Worm (Caenorhabditis elegans) whole organism, L1 larva: ENCODE measurements around the gene Y42A5A.3.
A peak's percentile ranks its signal among the peaks of the same experiment; 100 is the strongest.

Source experiments
- alr-1 ChIP-seq: fragments of 200-800 bp; sonication (Bioruptor generic); optimal IDR thresholded peaks from 2 replicates; lab custom pipeline; 2018; ENCODE audit warnings: borderline replicate concordance, mild to moderate bottlenecking, missing genetic modification characterization, missing compliant biosample characterization
- aly-2 ChIP-seq: fragments of 150-350 bp; optimal IDR thresholded peaks from 2 replicates; lab custom pipeline; 2014; ENCODE audit warnings: missing biosample characterization, missing genetic modification characterization
- ama-1 ChIP-seq: fragments of 150-350 bp; optimal IDR thresholded peaks from 2 replicates; lab custom pipeline; 2014
- blmp-1 ChIP-seq: fragments of 150-350 bp; optimal IDR thresholded peaks from 2 replicates; lab custom pipeline; 2014; ENCODE audit warnings: missing biosample characterization, missing genetic modification characterization
- ceh-8 ChIP-seq: fragments of 200-800 bp; sonication (Bioruptor generic); optimal IDR thresholded peaks from 2 replicates; lab custom pipeline; 2018; ENCODE audit warnings: mild to moderate bottlenecking, missing genetic modification characterization, moderate library complexity, missing compliant biosample characterization
- ceh-82 ChIP-seq, 3 experiments: fragments of 150-350 bp in 1 of 3; sonication (generic microtip) in 2 of 3; optimal IDR thresholded peaks; 2 replicates each; lab custom pipeline; 2014 to 2017; ENCODE audit warnings: missing biosample characterization in 3 of 3, missing genetic modification characterization in 3 of 3
- ceh-88 ChIP-seq: fragments of 200-800 bp; sonication (Bioruptor generic); IDR thresholded peaks from 2 replicates; pipeline ENCODE4 v1.3.6; 2022; ENCODE audit warnings: missing genetic modification characterization, missing compliant biosample characterization
- ceh-90 ChIP-seq: sonication (generic microtip); optimal IDR thresholded peaks from 2 replicates; lab custom pipeline; 2016; ENCODE audit warnings: missing genetic modification characterization, missing compliant biosample characterization
- efl-1 ChIP-seq, 4 experiments: fragments of 150-350 bp; optimal IDR thresholded peaks in 3 of 4; peaks in 1 of 4; 1 replicate in 1 of 4; 2 replicates in 3 of 4; lab custom pipeline; 2014; ENCODE audit warnings: missing biosample characterization in 2 of 4, missing genetic modification characterization in 2 of 4, missing genetic modification reagents in 2 of 4
- egl-13 ChIP-seq: sonication (generic microtip); optimal IDR thresholded peaks from 2 replicates; lab custom pipeline; 2016; ENCODE audit warnings: missing genotype, missing genetic modification reagents, missing genetic modification characterization, missing compliant biosample characterization
- elt-2 ChIP-seq: sonication (generic microtip); optimal IDR thresholded peaks from 2 replicates; lab custom pipeline; 2016; ENCODE audit warnings: missing genetic modification characterization, mild to moderate bottlenecking, inconsistent platforms, missing compliant biosample characterization, missing genetic modification reagents
- elt-3 ChIP-seq, 6 experiments: fragments of 150-350 bp in 1 of 6; sonication (generic microtip); optimal IDR thresholded peaks; 2 replicates each; lab custom pipeline; 2017 to 2018; ENCODE audit warnings: missing biosample characterization in 6 of 6, missing genetic modification characterization in 6 of 6, inconsistent platforms in 1 of 6
- fos-1 ChIP-seq: fragments of 150-350 bp; optimal IDR thresholded peaks from 2 replicates; lab custom pipeline; 2014; ENCODE audit warnings: missing biosample characterization, missing genetic modification characterization
- grh-1 ChIP-seq: fragments of 200-800 bp; sonication (Bioruptor generic); IDR thresholded peaks from 2 replicates; pipeline ENCODE4 v1.3.6; 2022; ENCODE audit warnings: missing genetic modification reagents, missing genetic modification characterization, missing compliant biosample characterization
- hlh-4 ChIP-seq: sonication (generic microtip); optimal IDR thresholded peaks from 2 replicates; lab custom pipeline; 2016; ENCODE audit warnings: mild to moderate bottlenecking, missing genetic modification characterization, missing compliant biosample characterization
- hpl-2 ChIP-seq: fragments of 150-350 bp; optimal IDR thresholded peaks from 2 replicates; lab custom pipeline; 2014; ENCODE audit warnings: missing biosample characterization, missing genetic modification reagents, missing genetic modification characterization
- lin-13 ChIP-seq: fragments of 150-350 bp; optimal IDR thresholded peaks from 2 replicates; lab custom pipeline; 2014; ENCODE audit warnings: missing biosample characterization, missing genetic modification reagents, missing genetic modification characterization
- lin-14 ChIP-seq: fragments of 200-800 bp; sonication (Bioruptor generic); optimal IDR thresholded peaks from 2 replicates; lab custom pipeline; 2018; ENCODE audit warnings: mild to moderate bottlenecking, missing genetic modification characterization, moderate library complexity, missing compliant biosample characterization
- lin-15B ChIP-seq: fragments of 150-350 bp; sonication (generic microtip); optimal IDR thresholded peaks from 3 replicates; lab custom pipeline; 2014; ENCODE audit warnings: missing biosample characterization, missing genetic modification characterization
- lin-35 ChIP-seq, 2 experiments: fragments of 150-350 bp; optimal IDR thresholded peaks; 2 replicates each; lab custom pipeline; 2014; ENCODE audit warnings: missing biosample characterization in 2 of 2, missing genetic modification characterization in 2 of 2, missing genetic modification reagents in 2 of 2
- lin-39 ChIP-seq: fragments of 150-350 bp; optimal IDR thresholded peaks from 2 replicates; lab custom pipeline; 2014; ENCODE audit warnings: missing biosample characterization, missing genetic modification reagents, missing genetic modification characterization
- lir-3 ChIP-seq: sonication (generic microtip); optimal IDR thresholded peaks from 2 replicates; lab custom pipeline; 2016; ENCODE audit warnings: mild to moderate bottlenecking, missing genetic modification characterization, moderate library complexity, missing compliant biosample characterization; ENCODE audit not compliant: poor library complexity
- lsy-2 ChIP-seq, 2 experiments: fragments of 150-350 bp; optimal IDR thresholded peaks; 2 replicates each; lab custom pipeline; 2014; ENCODE audit warnings: missing biosample characterization in 2 of 2, missing genetic modification characterization in 2 of 2
- mep-1 ChIP-seq: fragments of 150-350 bp; optimal IDR thresholded peaks from 2 replicates; lab custom pipeline; 2014; ENCODE audit warnings: missing biosample characterization, missing genetic modification characterization
- nhr-11 ChIP-seq: fragments of 150-350 bp; optimal IDR thresholded peaks from 2 replicates; lab custom pipeline; 2014; ENCODE audit warnings: missing biosample characterization, missing genetic modification characterization
- nhr-19 ChIP-seq: fragments of 200-800 bp; sonication (Bioruptor generic); conservative IDR thresholded peaks from 2 replicates; pipeline ENCODE4 v1.3.6; 2022; ENCODE audit warnings: missing genetic modification characterization, missing compliant biosample characterization
- nhr-20 ChIP-seq: sonication (generic microtip); optimal IDR thresholded peaks from 2 replicates; lab custom pipeline; 2016; ENCODE audit warnings: mild to moderate bottlenecking, missing genetic modification characterization, missing compliant biosample characterization
- nhr-237 ChIP-seq: fragments of 150-350 bp; optimal IDR thresholded peaks from 2 replicates; lab custom pipeline; 2014; ENCODE audit warnings: missing biosample characterization, missing genetic modification characterization
- nhr-47 ChIP-seq: sonication (generic microtip); optimal IDR thresholded peaks from 2 replicates; lab custom pipeline; 2016; ENCODE audit warnings: mild to moderate bottlenecking, missing genetic modification characterization, moderate library complexity, missing compliant biosample characterization
- nhr-71 ChIP-seq: sonication (generic microtip); optimal IDR thresholded peaks from 2 replicates; lab custom pipeline; 2016; ENCODE audit warnings: mild to moderate bottlenecking, missing genetic modification characterization, moderate library complexity, missing compliant biosample characterization
- nhr-77 ChIP-seq: fragments of 150-350 bp; optimal IDR thresholded peaks from 2 replicates; lab custom pipeline; 2014; ENCODE audit warnings: missing biosample characterization, missing genetic modification characterization
- nhr-85 ChIP-seq: sonication (generic microtip); peaks from one replicate; lab custom pipeline; 2016; ENCODE audit warnings: missing genetic modification characterization, inconsistent platforms, missing compliant biosample characterization
- nhr-90 ChIP-seq: sonication (generic microtip); optimal IDR thresholded peaks from 2 replicates; lab custom pipeline; 2016; ENCODE audit warnings: mild to moderate bottlenecking, missing genetic modification characterization, missing compliant biosample characterization; ENCODE audit not compliant: poor library complexity
- rnt-1 ChIP-seq: sonication (generic microtip); optimal IDR thresholded peaks from 2 replicates; lab custom pipeline; 2016; ENCODE audit warnings: mild to moderate bottlenecking, missing genetic modification characterization, moderate library complexity, missing compliant biosample characterization
- snpc-4 ChIP-seq: fragments of 150-350 bp; optimal IDR thresholded peaks from 2 replicates; lab custom pipeline; 2014; ENCODE audit warnings: missing biosample characterization, missing genetic modification characterization
- snu-23 ChIP-seq: sonication (generic microtip); optimal IDR thresholded peaks from 2 replicates; lab custom pipeline; 2016; ENCODE audit warnings: missing genetic modification characterization, missing compliant biosample characterization
- sox-4 ChIP-seq: sonication (generic microtip); optimal IDR thresholded peaks from 2 replicates; lab custom pipeline; 2016; ENCODE audit warnings: missing genetic modification characterization, missing compliant biosample characterization
- sup-37 ChIP-seq: fragments of 200-800 bp; sonication (Bioruptor generic); optimal IDR thresholded peaks from 2 replicates; lab custom pipeline; 2018; ENCODE audit warnings: mild to moderate bottlenecking, missing genetic modification characterization, missing compliant biosample characterization
- swsn-7 ChIP-seq: sonication (generic microtip); optimal IDR thresholded peaks from 2 replicates; lab custom pipeline; 2016; ENCODE audit warnings: missing genetic modification characterization, missing compliant biosample characterization
- tbx-2 ChIP-seq: sonication (generic microtip); optimal IDR thresholded peaks from 2 replicates; lab custom pipeline; 2016; ENCODE audit warnings: missing genetic modification characterization, missing compliant biosample characterization
- tlp-1 ChIP-seq: fragments of 150-350 bp; optimal IDR thresholded peaks from 2 replicates; lab custom pipeline; 2014; ENCODE audit warnings: missing biosample characterization, missing genetic modification characterization
- unc-30 ChIP-seq: sonication (generic microtip); optimal IDR thresholded peaks from 2 replicates; lab custom pipeline; 2017; ENCODE audit warnings: missing biosample characterization, missing genetic modification characterization
- vab-15 ChIP-seq: sonication (generic microtip); optimal IDR thresholded peaks from 2 replicates; lab custom pipeline; 2017; ENCODE audit warnings: missing genotype, mild to moderate bottlenecking, missing genetic modification characterization, missing compliant biosample characterization
- xbp-1 ChIP-seq: sonication (generic microtip); optimal IDR thresholded peaks from 2 replicates; lab custom pipeline; 2016; ENCODE audit warnings: missing genetic modification characterization, missing compliant biosample characterization
- zag-1 ChIP-seq: fragments of 150-350 bp; optimal IDR thresholded peaks from 2 replicates; lab custom pipeline; 2014; ENCODE audit warnings: missing biosample characterization, missing genetic modification characterization
- zip-4 ChIP-seq: fragments of 200-800 bp; sonication (Bioruptor generic); optimal IDR thresholded peaks from 2 replicates; lab custom pipeline; 2018; ENCODE audit warnings: mild to moderate bottlenecking, missing genetic modification characterization, moderate library complexity, missing compliant biosample characterization
- ztf-4 ChIP-seq: fragments of 150-350 bp; optimal IDR thresholded peaks from 2 replicates; lab custom pipeline; 2014; ENCODE audit warnings: missing biosample characterization, missing genetic modification characterization

The Y42A5A.3 gene

DNA sequence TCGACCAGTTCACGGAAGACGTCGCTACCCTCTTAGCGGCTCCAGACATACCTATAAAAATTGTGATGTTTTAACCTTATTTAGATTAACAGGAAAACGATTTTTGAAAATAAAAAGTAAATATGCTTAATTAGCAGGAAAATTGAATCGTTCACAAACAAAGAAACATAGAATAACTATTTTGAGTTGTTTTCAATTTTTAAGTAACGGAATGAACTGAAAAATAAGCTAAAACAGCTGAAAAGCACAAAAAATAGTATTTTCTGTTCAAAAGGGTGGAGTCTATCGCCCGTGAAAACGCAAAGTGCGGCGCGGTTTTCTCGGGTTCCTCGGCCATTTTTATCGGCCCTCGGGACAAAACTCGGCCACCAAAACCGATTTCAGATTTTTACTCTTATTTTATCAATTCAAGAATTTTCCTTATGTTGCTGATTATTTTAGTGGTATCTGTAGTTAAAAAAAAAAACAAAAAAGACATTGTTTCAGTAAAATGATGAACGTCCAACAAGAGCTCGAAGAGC lies 28.1 kb upstream of the Y42A5A.3 start, which contains the start of the genes atp-5 and lmtr-3 (continued):
- TF ChIP-seq swsn-7 = peak; percentile 66
- TF ChIP-seq lir-3 = peak; percentile 93
- peak; percentile 90 for TF ChIP-seq lin-14
- TF ChIP-seq zip-4 (GFP tag; lab: Kevin White, UChicago) = no peak
- TF ChIP-seq nhr-71 = peak; percentile 89
- peak; percentile 39 for TF ChIP-seq blmp-1
- no peak for TF ChIP-seq ama-1 (lab: Kevin White, UChicago)
- peak; percentile 58 for TF ChIP-seq egl-13 (tag; lab: Kevin White, UChicago)
- TF ChIP-seq grh-1 (GFP tag; lab: Robert Waterston, UW) = no peak
- TF ChIP-seq elt-3 (tag; optimal IDR thresholded peaks at IDR 0.05; lab: Kevin White, UChicago) = peak in 1 of 6 experiments; percentile 68
- no peak for TF ChIP-seq unc-30 (tag; lab: Kevin White, UChicago)

DNA sequence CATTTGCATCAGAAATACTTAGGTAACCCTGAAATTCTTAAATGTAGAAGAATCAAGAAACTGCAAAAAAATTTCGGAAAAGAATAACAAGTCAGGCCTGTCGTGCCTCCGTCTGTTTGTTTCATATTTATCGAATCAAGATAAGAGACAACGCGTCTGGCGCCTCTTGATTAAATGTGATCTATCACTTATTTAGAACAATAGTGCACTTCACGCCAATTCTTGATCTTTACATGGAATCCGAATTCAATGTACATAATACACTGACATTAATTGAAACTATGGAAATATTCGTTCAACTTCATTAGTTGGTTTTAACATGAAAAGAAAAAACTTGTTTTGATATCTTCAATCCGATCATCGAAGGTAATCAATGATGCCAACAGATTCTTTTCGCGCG lies 26.7 kb upstream of the Y42A5A.3 start, which contains the start of gene mboa-2:
Gene mboa-2 (minus strand): TSS at position 28 of the 400 bp plus-strand sequence.
- TF ChIP-seq nhr-71 = peak; percentile 56
- peak; percentile 16 for TF ChIP-seq snu-23 (GFP tag; lab: Kevin White, UChicago)
- peak; percentile 64 for TF ChIP-seq nhr-90 (tag; lab: Kevin White, UChicago)
- TF ChIP-seq lin-39 (tag; lab: Kevin White, UChicago) = no peak
- TF ChIP-seq ceh-88 (GFP tag; lab: Robert Waterston, UW) = peak; percentile 21; the same call in 1 of the 2 replicates
- TF ChIP-seq nhr-47 (tag; lab: Kevin White, UChicago) = peak; percentile 16
- peak; percentile 25 for TF ChIP-seq swsn-7
- peak; percentile 49 for TF ChIP-seq nhr-85 (tag; lab: Kevin White, UChicago)
- peak; percentile 30 for TF ChIP-seq nhr-19 (GFP tag; lab: Robert Waterston, UW)
- TF ChIP-seq ama-1 (lab: Kevin White, UChicago) = peak; percentile 57
- no peak for TF ChIP-seq efl-1 (optimal IDR thresholded peaks at IDR 0.05; lab: Kevin White, UChicago)
- peak in 1 of 2 experiments; percentile 64 for TF ChIP-seq efl-1 (GFP tag; optimal IDR thresholded peaks at IDR 0.05 in 1 of 2; lab: Kevin White, UChicago)
- peak; percentile 45 for TF ChIP-seq aly-2 (tag; lab: Kevin White, UChicago)
- TF ChIP-seq ceh-90 = no peak
- TF ChIP-seq alr-1 (tag; lab: Kevin White, UChicago) = no peak
- peak; percentile 31 for TF ChIP-seq elt-2 (tag; lab: Kevin White, UChicago)
- TF ChIP-seq lin-35 (GFP tag; optimal IDR thresholded peaks at IDR 0.05; lab: Kevin White, UChicago) = peak in 1 of 2 experiments; percentile 13
- no peak for TF ChIP-seq ceh-8 (GFP tag; lab: Kevin White, UChicago)
- peak; percentile 3 for TF ChIP-seq lir-3
- TF ChIP-seq ztf-4 = peak; percentile 2
- peak; percentile 7 for TF ChIP-seq rnt-1 (tag; lab: Kevin White, UChicago)
- TF ChIP-seq nhr-20 (tag; lab: Kevin White, UChicago) = peak; percentile 46
- TF ChIP-seq blmp-1 = no peak
- TF ChIP-seq lin-14 = peak; percentile 21
- peak; percentile 29 to 38 for TF ChIP-seq lsy-2 (tag; optimal IDR thresholded peaks at IDR 0.05; lab: Kevin White, UChicago)

DNA sequence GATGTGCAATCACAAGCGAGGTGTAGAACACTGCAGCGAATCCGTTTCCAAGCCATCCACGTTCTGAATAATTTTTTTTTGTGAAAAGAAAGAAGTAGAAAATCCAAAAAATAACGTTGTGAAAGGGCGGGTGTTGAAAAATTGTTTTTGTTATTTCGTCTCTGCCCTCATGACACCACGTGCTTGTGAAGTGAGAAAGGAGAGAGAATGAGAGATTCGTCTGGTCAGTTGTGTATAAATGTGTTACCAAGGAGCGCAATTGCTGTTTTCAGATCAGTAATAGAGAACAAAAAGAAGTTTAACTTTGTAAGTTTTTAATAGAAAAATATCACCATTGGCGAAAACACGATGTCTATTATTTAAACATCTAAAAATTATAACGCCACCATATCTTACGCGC lies 25.5 kb upstream of the Y42A5A.3 start:
- no peak for TF ChIP-seq ama-1 (lab: Kevin White, UChicago)
- peak in 1 of 3 experiments; percentile 24 for TF ChIP-seq ceh-82 (tag; optimal IDR thresholded peaks at IDR 0.05; lab: Kevin White, UChicago)
- TF ChIP-seq lin-15B (tag; lab: Kevin White, UChicago) = peak; percentile 4
- no peak for TF ChIP-seq hpl-2 (GFP tag; lab: Kevin White, UChicago)
- TF ChIP-seq sox-4 (tag; lab: Kevin White, UChicago) = no peak
- no peak for TF ChIP-seq sup-37 (GFP tag; lab: Kevin White, UChicago)
- TF ChIP-seq ceh-8 (GFP tag; lab: Kevin White, UChicago) = no peak
- no peak for TF ChIP-seq lin-39 (tag; lab: Kevin White, UChicago)
- peak; percentile 74 for TF ChIP-seq snu-23 (GFP tag; lab: Kevin White, UChicago)
- TF ChIP-seq ceh-90 = no peak
- no peak for TF ChIP-seq unc-30 (tag; lab: Kevin White, UChicago)
- no peak for TF ChIP-seq nhr-77 (tag; lab: Kevin White, UChicago)
- TF ChIP-seq xbp-1 (tag; lab: Kevin White, UChicago) = no peak
- no peak for TF ChIP-seq lin-13 (GFP tag; lab: Kevin White, UChicago)
- peak; percentile 56 for TF ChIP-seq mep-1 (tag; lab: Kevin White, UChicago)
- TF ChIP-seq tbx-2 (tag; lab: Kevin White, UChicago) = no peak
- TF ChIP-seq alr-1 (tag; lab: Kevin White, UChicago) = no peak
- no peak for TF ChIP-seq nhr-11 (tag; lab: Kevin White, UChicago)
- TF ChIP-seq lin-35 (GFP tag; optimal IDR thresholded peaks at IDR 0.05; lab: Kevin White, UChicago) = peak; percentile 32 to 66
- no peak for TF ChIP-seq hlh-4 (tag; lab: Kevin White, UChicago)
- no peak for TF ChIP-seq nhr-85 (tag; lab: Kevin White, UChicago)
- TF ChIP-seq nhr-237 (tag; lab: Kevin White, UChicago) = no peak
- TF ChIP-seq fos-1 (tag; lab: Kevin White, UChicago) = no peak
- TF ChIP-seq vab-15 (tag; lab: Kevin White, UChicago) = no peak
- no peak for TF ChIP-seq snpc-4 (tag; lab: Kevin White, UChicago)
- TF ChIP-seq nhr-19 (GFP tag; lab: Robert Waterston, UW) = peak; percentile 23; the same call in 1 of the 2 replicates
- peak; percentile 83 for TF ChIP-seq lin-14
- TF ChIP-seq tlp-1 (tag; lab: Kevin White, UChicago) = no peak
- TF ChIP-seq zag-1 (tag; lab: Kevin White, UChicago) = no peak
